Fruit fly (Drosophila melanogaster): ENCODE data around the gene CG14631.

DNA sequence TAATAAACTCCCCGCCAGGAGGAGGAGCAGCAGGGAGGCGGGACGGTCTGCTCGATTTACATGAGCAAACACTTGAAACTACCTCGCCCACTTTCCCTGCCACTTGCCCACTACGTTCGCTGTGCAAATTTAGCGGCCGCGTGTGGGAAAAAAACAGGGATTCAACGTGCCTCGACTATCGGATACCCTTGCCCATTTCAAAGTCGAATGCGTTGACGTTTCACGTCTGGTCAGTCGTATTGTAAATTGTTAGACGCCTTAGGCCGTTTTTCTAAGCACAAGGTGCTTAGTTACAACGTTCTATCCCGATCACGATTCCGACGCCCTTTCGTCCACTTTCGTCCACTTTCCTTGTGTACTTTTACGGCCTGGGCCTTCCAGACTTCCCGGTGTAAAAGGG lies 35.9 kb downstream of the CG14631 start:
- TF ChIP-seq Hr4 (GFP tag; optimal IDR thresholded peaks at IDR 0.05) (no peak), CG6808 (GFP tag; optimal IDR thresholded peaks at IDR 0.05) (no peak), Met (GFP tag; optimal IDR thresholded peaks at IDR 0.05) (no peak), salr (GFP tag; optimal IDR thresholded peaks at IDR 0.05) (no peak), Sox14 (GFP tag; optimal IDR thresholded peaks at IDR 0.05) (no peak), CG31627 (GFP tag; optimal IDR thresholded peaks at IDR 0.05) (no peak), CG8632 (GFP tag; optimal IDR thresholded peaks at IDR 0.05) (no peak), vri (GFP tag; optimal IDR thresholded peaks at IDR 0.05) (no peak), Lpt (GFP tag; optimal IDR thresholded peaks at IDR 0.05) (no peak)

Data from whole organism, prepupa.